Worm (Caenorhabditis elegans): Measurements from ENCODE around the gene T05H4.15.

The T05H4.15 gene

ce11 chrV:6400950-6401551 is 40.5 kb downstream of the T05H4.15 start:
- no peak for TF ChIP-seq unc-62 (GFP tag; optimal IDR thresholded peaks at IDR 0.05)

- TF ChIP-seq unc-62 (GFP tag; optimal IDR thresholded peaks at IDR 0.05), result no peak
Measured at ce11 chrV:6400528-6400927, 41.0 kb downstream of the T05H4.15 start.

ce11 chrV:6399831-6400230 is 41.7 kb downstream of the T05H4.15 start, which contains the start of gene gfi-1:
Gene gfi-1 (minus strand): TSS chrV:6399931.
- TF ChIP-seq unc-62 (GFP tag; optimal IDR thresholded peaks at IDR 0.05), result no peak

ce11 chrV:6398922-6399321 is 42.6 kb downstream of the T05H4.15 start:
- TF ChIP-seq unc-62 (GFP tag; optimal IDR thresholded peaks at IDR 0.05), result no peak
